Fruit fly (Drosophila melanogaster): Measurements from ENCODE around the gene CG5024.
A peak's percentile ranks its signal among the peaks of the same experiment; 100 is the strongest.

The CG5024 gene

DNA sequence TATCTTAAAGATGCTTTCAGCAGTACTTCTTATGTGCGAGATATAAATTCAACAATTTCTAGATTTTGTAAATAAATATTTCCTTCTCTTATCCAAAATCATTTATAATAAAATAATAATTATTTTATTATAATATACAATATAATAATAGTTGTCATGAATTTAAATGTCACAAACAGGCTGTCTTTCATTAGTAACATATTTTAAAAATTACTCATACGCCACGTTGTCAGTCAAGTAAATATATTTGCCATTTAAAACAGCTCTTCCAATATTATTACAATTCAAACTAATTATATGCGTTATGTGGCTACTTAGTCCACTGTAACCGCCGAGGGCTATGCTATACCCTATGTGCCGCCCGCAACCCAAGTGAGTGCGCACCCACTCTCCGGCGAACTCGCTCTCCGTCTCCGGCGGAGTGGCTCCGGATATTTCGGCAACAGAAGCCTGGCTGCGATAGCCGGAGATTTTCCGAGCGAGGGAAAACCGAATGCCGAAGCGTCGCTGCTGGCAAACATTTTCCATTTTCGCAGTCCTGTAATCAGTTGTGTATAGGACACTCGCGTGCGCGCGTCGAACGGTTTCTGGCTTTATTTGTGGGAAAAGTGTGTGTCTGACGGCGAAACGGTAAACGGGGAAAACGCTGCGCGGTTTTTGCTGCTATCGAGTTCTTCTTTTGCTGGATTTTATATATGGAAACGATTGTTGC lies 44.9 kb downstream of the CG5024 start, which contains the start of gene CG5890 (continued):
- no peak for TF ChIP-seq CG4854 (GFP tag; optimal IDR thresholded peaks at IDR 0.05)
- TF ChIP-seq CG12659 (GFP tag; optimal IDR thresholded peaks at IDR 0.05), result peak; percentile 7
- TF ChIP-seq sens-2 (GFP tag; IDR thresholded peaks at IDR 0.05), result no peak
- TF ChIP-seq CG15601 (tag; optimal IDR thresholded peaks at IDR 0.05), result no peak
- TF ChIP-seq Lim3 (GFP tag; IDR thresholded peaks at IDR 0.05), result no peak
- TF ChIP-seq CG30020 (tag; optimal IDR thresholded peaks at IDR 0.05), result no peak
- TF ChIP-seq chif (GFP tag; optimal IDR thresholded peaks at IDR 0.05), result no peak
- no peak for TF ChIP-seq CG1832 (GFP tag; optimal IDR thresholded peaks at IDR 0.05)
- TF ChIP-seq lab (GFP tag; optimal IDR thresholded peaks at IDR 0.05), result peak; percentile 64
- no peak for TF ChIP-seq sc (optimal IDR thresholded peaks at IDR 0.05)
- TF ChIP-seq sc (GFP tag; optimal IDR thresholded peaks at IDR 0.05), result no peak
- TF ChIP-seq Hr39 (optimal IDR thresholded peaks at IDR 0.05), result no peak
- TF ChIP-seq crol (GFP tag; IDR thresholded peaks at IDR 0.05), result no peak
- no peak for TF ChIP-seq aop (GFP tag; IDR thresholded peaks at IDR 0.05)
- TF ChIP-seq mirr (GFP tag; optimal IDR thresholded peaks at IDR 0.05), result no peak
- no peak for TF ChIP-seq mam (GFP tag; optimal IDR thresholded peaks at IDR 0.05)
- TF ChIP-seq Sox100B (GFP tag; optimal IDR thresholded peaks at IDR 0.05), result peak; percentile 41
- no peak for TF ChIP-seq mld (GFP tag; IDR thresholded peaks at IDR 0.05; ENCODE audit: partially characterized antibody)
- TF ChIP-seq CG12219 (GFP tag; optimal IDR thresholded peaks at IDR 0.05), result no peak
- TF ChIP-seq slbo (GFP tag; IDR thresholded peaks at IDR 0.05), result peak; percentile 29; the same call in 1 of the 2 replicates
- TF ChIP-seq Doc2 (GFP tag; IDR thresholded peaks at IDR 0.05), result no peak
- no peak for TF ChIP-seq CG11456 (GFP tag; IDR thresholded peaks at IDR 0.05)
- TF ChIP-seq ewg (GFP tag; optimal IDR thresholded peaks at IDR 0.05), result peak; percentile 18
- peak; percentile 62 for TF ChIP-seq Hmr (GFP tag; optimal IDR thresholded peaks at IDR 0.05)
- TF ChIP-seq CG31388 (GFP tag; optimal IDR thresholded peaks at IDR 0.05), result no peak
- no peak for TF ChIP-seq CG18011 (GFP tag; optimal IDR thresholded peaks at IDR 0.05)
- TF ChIP-seq br (optimal IDR thresholded peaks at IDR 0.05), result no peak
- 0 out of 3 replicates have a peak, but pooled peaks have one; percentile 8 for TF ChIP-seq Mrtf (GFP tag; IDR thresholded peaks at IDR 0.05)
- TF ChIP-seq E2f2 (GFP tag; IDR thresholded peaks at IDR 0.05), result no peak
- no peak for TF ChIP-seq salm (tag; optimal IDR thresholded peaks at IDR 0.05)
- TF ChIP-seq CG7963 (GFP tag; IDR thresholded peaks at IDR 0.05; ENCODE audit: partially characterized antibody), result no peak
- TF ChIP-seq Opbp (GFP tag; IDR thresholded peaks at IDR 0.05; ENCODE audit: partially characterized antibody), result no peak
- no peak for TF ChIP-seq CG14014 (GFP tag; IDR thresholded peaks at IDR 0.05)
- no peak for TF ChIP-seq CG3065 (GFP tag; optimal IDR thresholded peaks at IDR 0.05)
- TF ChIP-seq CG32772 (GFP tag; IDR thresholded peaks at IDR 0.05), result no peak
- no peak for TF ChIP-seq fu2 (GFP tag; optimal IDR thresholded peaks at IDR 0.05)
- peak; percentile 50 for TF ChIP-seq CG7556 (GFP tag; optimal IDR thresholded peaks at IDR 0.05)
- no peak for TF ChIP-seq CG10209 (GFP tag; optimal IDR thresholded peaks at IDR 0.05)
- peak; percentile 71 for TF ChIP-seq CG3281 (GFP tag; optimal IDR thresholded peaks at IDR 0.05)
- TF ChIP-seq pfk (GFP tag; optimal IDR thresholded peaks at IDR 0.05), result no peak
- TF ChIP-seq tgo (GFP tag; IDR thresholded peaks at IDR 0.05), result no peak
- peak; percentile 67 for TF ChIP-seq CG18599 (GFP tag; optimal IDR thresholded peaks at IDR 0.05)
- peak; percentile 25 for TF ChIP-seq bcd (GFP tag; optimal IDR thresholded peaks at IDR 0.05)
- TF ChIP-seq CG9437 (GFP tag; optimal IDR thresholded peaks at IDR 0.05), result peak; percentile 3
- TF ChIP-seq hbn (GFP tag; IDR thresholded peaks at IDR 0.05; ENCODE audit: partially characterized antibody), result no peak
- no peak for TF ChIP-seq run (tag; optimal IDR thresholded peaks at IDR 0.05)
- TF ChIP-seq CG11695 (GFP tag; IDR thresholded peaks at IDR 0.05), result no peak
- no peak for TF ChIP-seq Sry-δ (GFP tag; optimal IDR thresholded peaks at IDR 0.05)
- peak; percentile 17 for TF ChIP-seq ind (GFP tag; optimal IDR thresholded peaks at IDR 0.05)
- no peak for TF ChIP-seq CG14965 (GFP tag; optimal IDR thresholded peaks at IDR 0.05; ENCODE audit: borderline replicate concordance)
- TF ChIP-seq Nf-YC (tag; optimal IDR thresholded peaks at IDR 0.05), result no peak

All from whole organism, embryonic.